Fruit fly (Drosophila melanogaster): ENCODE measurements around the gene CG7330.

CG7330 gene

DNA sequence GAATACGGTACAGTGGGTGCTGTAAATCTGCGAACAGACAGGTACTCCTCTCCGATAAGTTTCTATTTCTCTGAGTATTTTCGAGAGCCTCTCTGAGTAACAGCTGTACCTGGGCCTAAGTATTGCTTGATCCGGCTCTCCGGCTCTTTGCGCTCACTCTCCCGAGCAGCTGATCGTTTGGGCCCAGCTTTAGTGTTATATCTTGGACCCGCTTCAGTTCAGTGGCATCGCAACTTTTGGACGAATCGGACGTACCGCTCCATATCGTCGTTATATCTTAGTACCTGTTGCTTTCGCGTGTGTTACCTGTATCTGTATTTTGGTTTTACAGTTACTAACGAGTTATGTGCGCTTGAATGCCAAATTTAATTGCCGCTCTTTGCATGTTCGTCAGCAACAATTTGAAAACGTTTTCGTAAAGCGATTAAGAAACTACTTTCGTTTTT, 9.5 kb upstream of the CG7330 start, which contains the start of gene geko (continued):
- TF ChIP-seq CG8388 (GFP tag; optimal IDR thresholded peaks at IDR 0.05) (peak; percentile 79), yki (optimal IDR thresholded peaks at IDR 0.05) (peak; percentile 88), CG2678 (tag; optimal IDR thresholded peaks at IDR 0.05) (no peak), fd102C (GFP tag; optimal IDR thresholded peaks at IDR 0.05) (no peak), Fer2 (tag; optimal IDR thresholded peaks at IDR 0.05) (no peak), Meics (GFP tag; optimal IDR thresholded peaks at IDR 0.05) (peak; percentile 7), CG3847 (GFP tag; IDR thresholded peaks at IDR 0.05) (no peak), pros (GFP tag; optimal IDR thresholded peaks at IDR 0.05) (peak; percentile 38), CG34224 (GFP tag; IDR thresholded peaks at IDR 0.05; ENCODE audit: partially characterized antibody) (peak; percentile 53; the same call in 2 of the 3 replicates), CG32767 (GFP tag; IDR thresholded peaks at IDR 0.05) (no peak), nom (GFP tag; optimal IDR thresholded peaks at IDR 0.05) (peak; percentile 22), tin (GFP tag; optimal IDR thresholded peaks at IDR 0.05) (no peak), Trl (optimal IDR thresholded peaks at IDR 0.05) (peak; percentile 83 to 94), Trl (GFP tag; optimal IDR thresholded peaks at IDR 0.05) (peak; percentile 28), CG13287 (GFP tag; IDR thresholded peaks at IDR 0.05; ENCODE audit: partially characterized antibody) (peak; percentile 61), inv (GFP tag; IDR thresholded peaks at IDR 0.05; ENCODE audit: partially characterized antibody) (no peak), usp (GFP tag; optimal IDR thresholded peaks at IDR 0.05) (no peak)

DNA sequence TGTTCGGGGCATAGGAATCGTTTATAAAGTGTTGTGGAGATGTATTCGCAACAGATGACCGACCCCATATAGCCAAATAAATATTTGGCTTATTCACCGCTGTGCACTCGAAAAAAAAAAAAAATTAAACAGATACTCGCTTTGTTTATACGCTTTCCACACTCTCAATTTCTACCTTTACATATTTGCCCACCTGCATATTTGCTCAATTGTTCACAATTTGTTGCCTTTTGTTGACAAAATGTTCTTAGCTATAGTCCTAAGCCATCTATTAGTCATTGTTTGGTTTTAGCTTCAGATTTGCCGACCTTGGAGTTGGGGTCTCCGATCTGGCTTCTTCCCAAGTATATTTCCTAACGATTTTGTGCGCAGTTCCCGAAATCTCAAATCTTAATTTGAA, 5.8 kb upstream of the CG7330 start:
- peak; percentile 10 for TF ChIP-seq dmrt99B (tag; optimal IDR thresholded peaks at IDR 0.05)
- TF ChIP-seq Blimp-1 (GFP tag; optimal IDR thresholded peaks at IDR 0.05) = peak; percentile 29
- peak; percentile 23 for TF ChIP-seq CG6813 (GFP tag; optimal IDR thresholded peaks at IDR 0.05)
- peak; percentile 17; the same call in 1 of the 2 replicates for TF ChIP-seq E2f2 (GFP tag; IDR thresholded peaks at IDR 0.05)
- TF ChIP-seq sens (GFP tag) = peak; percentile 75
- no peak for TF ChIP-seq wdn (GFP tag; IDR thresholded peaks at IDR 0.05)
- peak; percentile 42 for TF ChIP-seq lab (GFP tag; optimal IDR thresholded peaks at IDR 0.05)
- peak; percentile 54 for TF ChIP-seq Med (GFP tag)
- peak in 1 of 2 experiments; percentile 17 for TF ChIP-seq eve (GFP tag; optimal IDR thresholded peaks at IDR 0.05)
- 0 out of 3 replicates have a peak, but pooled peaks have one; percentile 13 for TF ChIP-seq zfh1 (GFP tag; IDR thresholded peaks at IDR 0.05)
- peak; percentile 31 for TF ChIP-seq caup (GFP tag; optimal IDR thresholded peaks at IDR 0.05; ENCODE audit: severe bottlenecking)
- no peak for TF ChIP-seq CG14965 (GFP tag; optimal IDR thresholded peaks at IDR 0.05; ENCODE audit: borderline replicate concordance)
- TF ChIP-seq Hmr (GFP tag; optimal IDR thresholded peaks at IDR 0.05) = peak; percentile 10
- TF ChIP-seq CG2678 (tag; optimal IDR thresholded peaks at IDR 0.05) = peak; percentile 11
- TF ChIP-seq CG13894 (tag; optimal IDR thresholded peaks at IDR 0.05) = peak; percentile 68
- no peak for TF ChIP-seq CG32532 (GFP tag; IDR thresholded peaks at IDR 0.05)
- TF ChIP-seq ATbp (GFP tag; optimal IDR thresholded peaks at IDR 0.05) = peak; percentile 51
- TF ChIP-seq PHDP (tag; optimal IDR thresholded peaks at IDR 0.05) = peak; percentile 7
- TF ChIP-seq CG11723 (GFP tag; optimal IDR thresholded peaks at IDR 0.05) = no peak
- no peak for TF ChIP-seq CG8290 (GFP tag; optimal IDR thresholded peaks at IDR 0.05)
- TF ChIP-seq CG8290 (tag; optimal IDR thresholded peaks at IDR 0.05) = no peak
- peak; percentile 13 for TF ChIP-seq CG2875 (GFP tag; optimal IDR thresholded peaks at IDR 0.05)
- TF ChIP-seq CG10209 (GFP tag; optimal IDR thresholded peaks at IDR 0.05) = peak; percentile 1
- 0 out of 3 replicates have a peak, but pooled peaks have one; percentile 11 for TF ChIP-seq ci (GFP tag; IDR thresholded peaks at IDR 0.05)

All from whole organism, embryonic.